Fruit fly (Drosophila melanogaster) whole organism, embryonic: ENCODE data around the gene ry.

Source experiments
- CG10462 ChIP-seq: fragments of 200-800 bp; sonication (Bioruptor generic); optimal IDR thresholded peaks from 2 replicates; lab custom pipeline; 2016; ENCODE audit warnings: missing biosample characterization, missing genetic modification characterization
- CG12219 ChIP-seq: fragments of 200-800 bp; sonication (Bioruptor generic); optimal IDR thresholded peaks from 3 replicates; lab custom pipeline; 2018; ENCODE audit warnings: missing biosample characterization, mild to moderate bottlenecking, missing genetic modification characterization
- CG12769 ChIP-seq: fragments of 200-800 bp; sonication (Bioruptor generic); optimal IDR thresholded peaks from 2 replicates; lab custom pipeline; 2019; ENCODE audit warnings: missing biosample characterization, mild to moderate bottlenecking, missing genetic modification characterization, moderate library complexity
- CG13123 ChIP-seq: fragments of 200-800 bp; sonication (Bioruptor generic); optimal IDR thresholded peaks from 2 replicates; lab custom pipeline; 2016; ENCODE audit warnings: missing biosample characterization, missing genetic modification characterization
- CG13287 ChIP-seq: fragments of 200-800 bp; sonication (Bioruptor generic); IDR thresholded peaks from 2 replicates; pipeline ENCODE4 v1.3.6; 2022; ENCODE audit warnings: missing biosample characterization, missing genetic modification characterization; ENCODE audit not compliant: partially characterized antibody
- CG15011 ChIP-seq: fragments of 200-800 bp; sonication (Bioruptor generic); optimal IDR thresholded peaks from 3 replicates; lab custom pipeline; 2018; ENCODE audit warnings: missing biosample characterization, mild to moderate bottlenecking, missing genetic modification characterization
- CG15073 ChIP-seq: fragments of 200-800 bp; sonication (Bioruptor generic); optimal IDR thresholded peaks from 2 replicates; lab custom pipeline; 2016; ENCODE audit warnings: missing biosample characterization, missing genetic modification characterization
- CG17385 ChIP-seq: fragments of 200-800 bp; sonication (Bioruptor generic); optimal IDR thresholded peaks from 3 replicates; lab custom pipeline; 2018; ENCODE audit warnings: missing biosample characterization, mild to moderate bottlenecking, missing genetic modification characterization
- CG17802 ChIP-seq: fragments of 200-800 bp; sonication (Bioruptor generic); optimal IDR thresholded peaks from 2 replicates; lab custom pipeline; 2018; ENCODE audit warnings: missing biosample characterization, mild to moderate bottlenecking, missing genetic modification characterization, moderate library complexity
- CG18011 ChIP-seq: fragments of 200-800 bp; sonication (Bioruptor generic); optimal IDR thresholded peaks from 2 replicates; lab custom pipeline; 2017; ENCODE audit warnings: missing biosample characterization, missing genetic modification characterization, mild to moderate bottlenecking, moderate library complexity, missing genotype
- CG18599 ChIP-seq: fragments of 200-800 bp; sonication (Bioruptor generic); optimal IDR thresholded peaks from 3 replicates; lab custom pipeline; 2017; ENCODE audit warnings: missing biosample characterization, missing genetic modification characterization, mild to moderate bottlenecking, moderate library complexity, missing genetic modification reagents
- CG3065 ChIP-seq: fragments of 200-800 bp; sonication (Bioruptor generic); optimal IDR thresholded peaks from 2 replicates; lab custom pipeline; 2016; ENCODE audit warnings: missing biosample characterization, missing genetic modification characterization
- CG33213 ChIP-seq: fragments of 200-800 bp; sonication (Bioruptor generic); optimal IDR thresholded peaks from 3 replicates; lab custom pipeline; 2016; ENCODE audit warnings: missing biosample characterization, missing genetic modification characterization
- CG3726 ChIP-seq: fragments of 200-800 bp; sonication (Bioruptor generic); IDR thresholded peaks from 3 replicates; pipeline ENCODE4, ENCODE4 v1.3.6; 2022; ENCODE audit warnings: missing biosample characterization, missing genetic modification characterization
- Dek ChIP-seq: fragments of 200-800 bp; sonication (Bioruptor generic); optimal IDR thresholded peaks from 3 replicates; lab custom pipeline; 2019; ENCODE audit warnings: missing biosample characterization, mild to moderate bottlenecking, missing genetic modification characterization, moderate library complexity
- Dref ChIP-seq: fragments of 200-800 bp; sonication (Bioruptor generic); IDR thresholded peaks from 2 replicates; pipeline ENCODE4 v1.3.6; 2022; ENCODE audit warnings: missing biosample characterization, missing genetic modification characterization
- ERR ChIP-seq: fragments of 200-800 bp; sonication (Bioruptor generic); optimal IDR thresholded peaks from 2 replicates; lab custom pipeline; 2016; ENCODE audit warnings: missing biosample characterization, missing genetic modification characterization
- Ets65A ChIP-seq: fragments of 200-800 bp; sonication (Bioruptor generic); peaks from one replicate; lab custom pipeline; 2016; ENCODE audit warnings: missing biosample characterization, missing genetic modification characterization
- Hr3 ChIP-seq: fragments of 200-800 bp; sonication (Bioruptor generic); optimal IDR thresholded peaks from 3 replicates; lab custom pipeline; 2016; ENCODE audit warnings: missing biosample characterization, missing genetic modification characterization
- Hr39 ChIP-seq: fragments of >200 bp; optimal IDR thresholded peaks from 2 replicates; lab custom pipeline; 2017
- Hsf ChIP-seq: fragments of 200-800 bp; sonication (Bioruptor generic); optimal IDR thresholded peaks from 3 replicates; lab custom pipeline; 2016; ENCODE audit warnings: missing biosample characterization, missing genetic modification characterization
- Med ChIP-seq: fragments of 200-800 bp; sonication (Bioruptor generic); peaks from one replicate; lab custom pipeline; 2016; ENCODE audit warnings: missing biosample characterization, missing genetic modification characterization, mild to moderate bottlenecking, inconsistent platforms, moderate library complexity
- Mrtf ChIP-seq: fragments of 200-800 bp; sonication (Bioruptor generic); IDR thresholded peaks from 3 replicates; pipeline ENCODE4 v1.3.6; 2022; ENCODE audit warnings: missing biosample characterization, missing genetic modification characterization
- NC2α ChIP-seq: fragments of 200-800 bp; sonication (Bioruptor generic); optimal IDR thresholded peaks from 2 replicates; lab custom pipeline; 2016; ENCODE audit warnings: missing biosample characterization, missing genetic modification characterization
- PHDP ChIP-seq: fragments of 200-800 bp; sonication (Bioruptor generic); optimal IDR thresholded peaks from 3 replicates; lab custom pipeline; 2018; ENCODE audit warnings: missing biosample characterization, mild to moderate bottlenecking, missing genetic modification characterization, moderate library complexity
- Trl ChIP-seq, 3 experiments: fragments of >200 bp in 2 of 3; fragments of 200-800 bp in 1 of 3; sonication (Bioruptor generic) in 1 of 3; optimal IDR thresholded peaks; 2 replicates in 1 of 3; 3 replicates in 2 of 3; lab custom pipeline; 2016 to 2017; ENCODE audit warnings: missing biosample characterization in 1 of 3, missing genetic modification characterization in 1 of 3
- cas ChIP-seq: fragments of 200-800 bp; sonication (Bioruptor generic); IDR thresholded peaks from 2 replicates; pipeline ENCODE4 v1.3.6; 2022; ENCODE audit warnings: missing biosample characterization, missing genetic modification characterization
- chinmo ChIP-seq: fragments of 200-800 bp; sonication (Bioruptor generic); IDR thresholded peaks from 4 replicates; pipeline ENCODE4 v1.3.6; 2022; ENCODE audit warnings: missing biosample characterization, missing genetic modification characterization; ENCODE audit not compliant: partially characterized antibody
- en ChIP-seq: fragments of 200-800 bp; sonication (Bioruptor generic); optimal IDR thresholded peaks from 2 replicates; lab custom pipeline; 2016; ENCODE audit warnings: missing biosample characterization, missing genetic modification characterization
- exex ChIP-seq: fragments of 200-800 bp; sonication (Bioruptor generic); optimal IDR thresholded peaks from 4 replicates; lab custom pipeline; 2018; ENCODE audit warnings: missing biosample characterization, mild to moderate bottlenecking, missing genetic modification characterization, moderate library complexity
- fd3F ChIP-seq: fragments of 200-800 bp; sonication (Bioruptor generic); optimal IDR thresholded peaks from 2 replicates; lab custom pipeline; 2018; ENCODE audit warnings: missing biosample characterization, mild to moderate bottlenecking, missing genetic modification characterization, moderate library complexity
- gcm ChIP-seq: fragments of 200-800 bp; sonication (Bioruptor generic); optimal IDR thresholded peaks from 2 replicates; lab custom pipeline; 2019; ENCODE audit warnings: missing biosample characterization, mild to moderate bottlenecking, missing genetic modification characterization, moderate library complexity
- gro ChIP-seq: fragments of 200-800 bp; sonication (Bioruptor generic); optimal IDR thresholded peaks from 2 replicates; lab custom pipeline; 2016; ENCODE audit warnings: missing biosample characterization, missing genetic modification characterization
- h ChIP-seq: fragments of >200 bp; optimal IDR thresholded peaks from 2 replicates; lab custom pipeline; 2017
- hb ChIP-seq: fragments of 200-800 bp; sonication (Bioruptor generic); IDR thresholded peaks from 3 replicates; pipeline ENCODE4 v1.3.6; 2022; ENCODE audit warnings: missing biosample characterization, missing genetic modification characterization; ENCODE audit not compliant: partially characterized antibody
- jigr1 ChIP-seq: fragments of 200-800 bp; sonication (Bioruptor generic); IDR thresholded peaks from 3 replicates; pipeline ENCODE4 v1.3.6; 2022; ENCODE audit warnings: missing biosample characterization, missing genetic modification characterization
- ranshi ChIP-seq: fragments of 200-800 bp; sonication (Bioruptor generic); IDR thresholded peaks from 2 replicates; pipeline ENCODE4 v1.3.6; 2022; ENCODE audit warnings: missing biosample characterization, missing genetic modification characterization
- sim ChIP-seq: fragments of 200-800 bp; sonication (Bioruptor generic); IDR thresholded peaks from 2 replicates; pipeline ENCODE4 v1.3.6; 2022; ENCODE audit warnings: missing biosample characterization, missing genetic modification characterization
- slou ChIP-seq: fragments of 200-800 bp; sonication (Bioruptor generic); optimal IDR thresholded peaks from 3 replicates; lab custom pipeline; 2016; ENCODE audit warnings: missing biosample characterization, missing genetic modification characterization
- trem ChIP-seq: fragments of 200-800 bp; optimal IDR thresholded peaks from 3 replicates; lab custom pipeline; 2019; ENCODE audit warnings: missing biosample characterization, mild to moderate bottlenecking, missing genetic modification characterization, moderate library complexity
- tup ChIP-seq: fragments of 200-800 bp; sonication (Bioruptor generic); optimal IDR thresholded peaks from 2 replicates; lab custom pipeline; 2016; ENCODE audit warnings: missing biosample characterization, mild to moderate bottlenecking, missing genetic modification characterization, moderate library complexity
- unpg ChIP-seq: fragments of 200-800 bp; sonication (Bioruptor generic); optimal IDR thresholded peaks from 3 replicates; lab custom pipeline; 2018; ENCODE audit warnings: missing biosample characterization, mild to moderate bottlenecking, missing genetic modification characterization, moderate library complexity
- yki ChIP-seq: fragments of >200 bp; optimal IDR thresholded peaks from 3 replicates; lab custom pipeline; 2018

ry gene

dm6 chr3R:13041750-13042149 lies 9.4 kb downstream of the ry start, which contains the start of gene CG11670:
CG11670 (plus strand) TSS chr3R:13042050.
- no peak for TF ChIP-seq Hr3 (GFP tag; lab: Kevin White, UChicago)
- TF ChIP-seq CG15073 (GFP tag; lab: Kevin White, UChicago), result peak; percentile 14

dm6 chr3R:13042258-13043032 lies 10.1 kb downstream of the ry start, which contains the start of gene snk:
snk (minus strand) TSS chr3R:13042770.
- TF ChIP-seq CG3065 (GFP tag; lab: Kevin White, UChicago) (no peak), CG18011 (GFP tag; lab: Kevin White, UChicago) (no peak), CG18599 (GFP tag; lab: Kevin White, UChicago) (no peak), Med (peak; percentile 66), hb (GFP tag; lab: Robert Waterston, UW) (0 out of 3 replicates have a peak, but pooled peaks have one; percentile 8), Hr39 (lab: Kevin White, UChicago) (peak; percentile 36), chinmo (GFP tag; lab: Robert Waterston, UW) (0 out of 4 replicates have a peak, but pooled peaks have one; percentile 61), Ets65A (GFP tag; lab: Kevin White, UChicago) (peak; percentile 54), Dref (GFP tag; lab: Robert Waterston, UW) (no peak), yki (lab: Kevin White, UChicago) (no peak), exex (peak; percentile 34), Trl (optimal IDR thresholded peaks at IDR 0.05; lab: Kevin White, UChicago) (peak in 1 of 2 experiments; percentile 38), Trl (GFP tag; optimal IDR thresholded peaks at IDR 0.05; lab: Kevin White, UChicago) (no peak), CG3726 (GFP tag; lab: Robert Waterston, UW) (no peak), PHDP (tag; lab: Kevin White, UChicago) (no peak), sim (0 out of 2 replicates have a peak, but pooled peaks have one; percentile 5), jigr1 (GFP tag; lab: Robert Waterston, UW) (no peak), Mrtf (GFP tag; lab: Robert Waterston, UW) (no peak)

- TF ChIP-seq en (GFP tag; lab: Kevin White, UChicago) (no peak), CG17385 (no peak), gcm (GFP tag; lab: Kevin White, UChicago) (no peak), CG17802 (tag; lab: Kevin White, UChicago) (no peak), h (lab: Kevin White, UChicago) (no peak), CG10462 (GFP tag; lab: Kevin White, UChicago) (no peak), trem (tag; lab: Kevin White, UChicago) (no peak), cas (GFP tag; lab: Robert Waterston, UW) (no peak), ranshi (GFP tag; lab: Robert Waterston, UW) (no peak), CG12769 (no peak)
- TF ChIP-seq, all 482 proteins: peak for 0
Measured at dm6 chr3R:13043857-13044256, 11.5 kb downstream of the ry start, which contains the start of gene CG45122. CG45122 (plus strand) TSS chr3R:13044157.

- TF ChIP-seq CG33213 (GFP tag; lab: Kevin White, UChicago) (no peak), Hsf (GFP tag; lab: Kevin White, UChicago) (no peak), CG15011 (no peak), CG12219 (no peak), CG17385 (no peak), Dek (no peak), fd3F (GFP tag; lab: Kevin White, UChicago) (no peak), NC2α (GFP tag; lab: Kevin White, UChicago) (no peak), CG13287 (GFP tag; lab: Robert Waterston, UW) (no peak), slou (GFP tag; lab: Kevin White, UChicago) (no peak), ERR (no peak), tup (no peak), gro (GFP tag; lab: Kevin White, UChicago) (no peak), unpg (GFP tag; lab: Kevin White, UChicago) (no peak), CG13123 (no peak)
Measured at dm6 chr3R:13044459-13044858, 12.1 kb downstream of the ry start, which contains the start of gene Hsc70-2. Hsc70-2 (plus strand) TSS chr3R:13044759.
